Worm (Caenorhabditis elegans): ENCODE measurements around the gene Y42H9AR.5.

DNA sequence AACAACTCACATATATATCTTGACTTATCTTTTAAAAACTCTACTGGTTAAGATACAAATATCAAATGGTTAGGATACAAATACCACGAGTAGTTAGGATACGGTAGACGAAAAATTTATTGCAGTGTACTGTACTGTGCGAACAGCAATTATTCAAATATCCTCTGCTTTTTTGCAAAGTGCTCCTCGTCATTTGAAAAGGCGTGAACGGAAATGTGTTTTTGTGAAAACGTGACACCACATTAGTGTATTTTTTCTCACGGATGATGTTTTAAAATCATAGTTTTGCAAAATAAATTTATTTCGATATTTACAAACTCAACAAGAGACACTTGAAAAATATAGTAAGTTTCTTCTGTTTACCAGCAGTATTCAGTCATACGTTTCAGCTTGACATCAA lies 16.5 kb downstream of the Y42H9AR.5 start, which contains the start of gene F42G8.8:
- TF ChIP-seq pqm-1 (tag; optimal IDR thresholded peaks at IDR 0.05) (no peak), nhr-6 (tag; optimal IDR thresholded peaks at IDR 0.05) (no peak), ces-1 (GFP tag; optimal IDR thresholded peaks at IDR 0.05) (no peak), pha-4 (GFP tag; IDR thresholded peaks at IDR 0.05) (no peak), pha-4 (tag; optimal IDR thresholded peaks at IDR 0.05) (no peak), fkh-10 (GFP tag; optimal IDR thresholded peaks at IDR 0.05) (no peak), rbr-2 (tag; optimal IDR thresholded peaks at IDR 0.05) (no peak)

Measured in whole organism, L4 larva.